Worm (Caenorhabditis elegans): ENCODE measurements around the gene srg-39.

srg-39 gene

DNA sequence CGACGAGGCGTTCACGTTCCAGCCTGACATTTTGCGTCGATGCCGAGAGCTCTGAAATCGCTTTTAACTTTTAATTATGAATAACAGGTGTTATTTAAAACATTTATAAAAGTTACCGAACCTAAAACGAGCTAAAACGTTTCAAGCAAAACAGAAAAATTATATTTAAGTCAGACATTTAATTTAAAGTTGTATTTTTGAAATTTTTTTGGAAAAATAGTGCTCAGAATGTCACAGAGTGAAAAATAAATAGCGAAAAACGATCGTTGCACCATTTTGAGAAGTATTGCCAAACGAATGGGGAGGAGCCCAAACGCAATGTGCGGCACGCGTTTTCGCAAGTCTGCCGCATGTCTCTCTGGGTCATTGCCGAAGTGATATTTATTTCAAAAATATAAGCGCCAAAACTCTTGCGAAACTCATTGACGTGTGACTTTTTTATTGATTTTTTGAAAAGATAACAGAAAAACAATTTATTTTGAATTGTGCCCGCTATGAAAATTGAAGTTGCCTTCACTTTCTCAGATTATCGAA, 39.1 kb downstream of the srg-39 start, which contains the start of gene erfa-3:
Gene erfa-3 (minus strand): TSS at position 51 of the 534 bp plus-strand sequence.
- TF ChIP-seq ceh-30 (tag; optimal IDR thresholded peaks at IDR 0.05) (no peak), syd-9 (tag; optimal IDR thresholded peaks at IDR 0.05) (peak; percentile 73), pha-4 (tag; optimal IDR thresholded peaks at IDR 0.05) (no peak), F13H6.1 (tag; optimal IDR thresholded peaks at IDR 0.05) (peak; percentile 63), dmd-4 (tag; optimal IDR thresholded peaks at IDR 0.05; ENCODE audit: borderline replicate concordance) (peak; percentile 32), pros-1 (tag; optimal IDR thresholded peaks at IDR 0.05) (no peak), rnt-1 (tag; optimal IDR thresholded peaks at IDR 0.05) (peak; percentile 69), ceh-14 (tag; optimal IDR thresholded peaks at IDR 0.05) (peak; percentile 91), ceh-48 (tag; optimal IDR thresholded peaks at IDR 0.05) (peak; percentile 51), fax-1 (tag; optimal IDR thresholded peaks at IDR 0.05) (peak; percentile 76), ceh-31 (tag; optimal IDR thresholded peaks at IDR 0.05) (peak; percentile 70), K02D7.2 (tag; optimal IDR thresholded peaks at IDR 0.05) (peak; percentile 73), ceh-45 (GFP tag; IDR thresholded peaks at IDR 0.05) (peak; percentile 24; the same call in 1 of the 2 replicates), mec-3 (tag; optimal IDR thresholded peaks at IDR 0.05; ENCODE audit: borderline replicate concordance) (no peak), pqm-1 (tag; optimal IDR thresholded peaks at IDR 0.05) (no peak), unc-55 (GFP tag; optimal IDR thresholded peaks at IDR 0.05) (no peak), fkh-6 (tag; optimal IDR thresholded peaks at IDR 0.05) (peak; percentile 73), ets-4 (tag; optimal IDR thresholded peaks at IDR 0.05) (peak; percentile 31), T23F11.4 (GFP tag; optimal IDR thresholded peaks at IDR 0.05) (peak; percentile 71), hlh-8 (tag; optimal IDR thresholded peaks at IDR 0.05) (peak; percentile 68), ahr-1 (tag; optimal IDR thresholded peaks at IDR 0.05) (peak; percentile 57), hlh-13 (GFP tag; optimal IDR thresholded peaks at IDR 0.05) (peak; percentile 18), fkh-10 (GFP tag; optimal IDR thresholded peaks at IDR 0.05) (no peak), nfya-1 (tag; optimal IDR thresholded peaks at IDR 0.05) (peak; percentile 73), zip-5 (tag; optimal IDR thresholded peaks at IDR 0.05) (peak; percentile 37), che-1 (tag; optimal IDR thresholded peaks at IDR 0.05) (peak; percentile 65), ceh-24 (tag; optimal IDR thresholded peaks at IDR 0.05) (peak; percentile 51), unc-3 (GFP tag; conservative IDR thresholded peaks at IDR 0.05) (no peak), unc-3 (tag; optimal IDR thresholded peaks at IDR 0.05) (peak; percentile 68), pat-9 (tag; optimal IDR thresholded peaks at IDR 0.05) (peak; percentile 75), lim-6 (tag; optimal IDR thresholded peaks at IDR 0.05) (peak; percentile 49), ttx-3 (tag; optimal IDR thresholded peaks at IDR 0.05) (peak; percentile 81), sox-4 (tag; optimal IDR thresholded peaks at IDR 0.05) (peak; percentile 72), ceh-18 (tag; optimal IDR thresholded peaks at IDR 0.05) (peak; percentile 52), npax-4 (tag; optimal IDR thresholded peaks at IDR 0.05) (peak; percentile 45), pax-1 (tag; optimal IDR thresholded peaks at IDR 0.05) (peak; percentile 63), unc-86 (tag; optimal IDR thresholded peaks at IDR 0.05) (peak; percentile 74), ama-1 (optimal IDR thresholded peaks at IDR 0.05) (no peak), hlh-30 (tag; optimal IDR thresholded peaks at IDR 0.05; ENCODE audit: insufficient read depth) (peak; percentile 49), ceh-22 (tag; optimal IDR thresholded peaks at IDR 0.05) (no peak), hlh-15 (tag; optimal IDR thresholded peaks at IDR 0.05) (peak; percentile 75), lin-11 (tag; optimal IDR thresholded peaks at IDR 0.05) (peak; percentile 54), eyg-1 (tag; optimal IDR thresholded peaks at IDR 0.05) (no peak), odd-2 (tag; optimal IDR thresholded peaks at IDR 0.05) (peak; percentile 68), dve-1 (tag; optimal IDR thresholded peaks at IDR 0.05) (no peak), ztf-16 (tag; optimal IDR thresholded peaks at IDR 0.05) (peak; percentile 63), sdc-2 (tag; optimal IDR thresholded peaks at IDR 0.05) (peak; percentile 60), tbx-7 (tag; optimal IDR thresholded peaks at IDR 0.05) (peak; percentile 44), ceh-6 (GFP tag; optimal IDR thresholded peaks at IDR 0.05) (peak; percentile 64), C08G9.2 (tag; optimal IDR thresholded peaks at IDR 0.05) (peak; percentile 62), pag-3 (tag; optimal IDR thresholded peaks at IDR 0.05; ENCODE audit: borderline replicate concordance) (no peak), Y22D7AL.16 (tag; optimal IDR thresholded peaks at IDR 0.05) (peak; percentile 52), sox-2 (GFP tag; IDR thresholded peaks at IDR 0.05) (peak; percentile 45; the same call in 1 of the 2 replicates)

Data from whole organism, late embryonic.